Fruit fly (Drosophila melanogaster) whole organism, adult: ENCODE measurements around the gene DppIII.

ENCODE experiments used
- CG11617 ChIP-seq: fragments of 200-800 bp; sonication (Bioruptor generic); optimal IDR thresholded peaks from 2 replicates; lab custom pipeline; 2017; ENCODE audit warnings: mild to moderate bottlenecking, missing biosample characterization, missing genetic modification reagents, missing genetic modification characterization
- CG1620 ChIP-seq: fragments of 200-800 bp; sonication (Bioruptor generic); optimal IDR thresholded peaks from 2 replicates; lab custom pipeline; 2016; ENCODE audit warnings: missing biosample characterization, missing genetic modification characterization
- CG7101 ChIP-seq: fragments of 200-800 bp; sonication (Bioruptor generic); optimal IDR thresholded peaks from 2 replicates; lab custom pipeline; 2018; ENCODE audit warnings: missing biosample characterization, mild to moderate bottlenecking, missing genetic modification characterization, moderate library complexity
- Clk ChIP-seq: fragments of 200-800 bp; sonication (Bioruptor generic); optimal IDR thresholded peaks from 2 replicates; lab custom pipeline; 2017; ENCODE audit warnings: missing biosample characterization, missing genetic modification characterization
- Crg-1 ChIP-seq: fragments of 200-800 bp; sonication (Bioruptor generic); optimal IDR thresholded peaks from 2 replicates; lab custom pipeline; 2016; ENCODE audit warnings: missing biosample characterization, missing genetic modification characterization
- bab1 ChIP-seq: fragments of 200-800 bp; sonication (Bioruptor generic); optimal IDR thresholded peaks from 3 replicates; lab custom pipeline; 2019; ENCODE audit warnings: missing biosample characterization, mild to moderate bottlenecking, missing genetic modification characterization, moderate library complexity
- cnc ChIP-seq, 2 experiments: fragments of >200 bp; optimal IDR thresholded peaks; 2 replicates each; lab custom pipeline; 2017

dm6 chr3R:8368553-8368952, 24.4 kb downstream of the DppIII start:
- no peak for TF ChIP-seq CG7101 (tag; lab: Kevin White, UChicago)
- TF ChIP-seq Clk (GFP tag; lab: Kevin White, UChicago), result no peak
- no peak for TF ChIP-seq CG1620 (GFP tag; lab: Kevin White, UChicago)
- no peak for TF ChIP-seq cnc (optimal IDR thresholded peaks at IDR 0.05; lab: Kevin White, UChicago)
- no peak for TF ChIP-seq bab1 (GFP tag; lab: Kevin White, UChicago)
- no peak for TF ChIP-seq CG11617 (GFP tag; lab: Kevin White, UChicago)
- TF ChIP-seq Crg-1 (GFP tag; lab: Kevin White, UChicago), result no peak
